Fruit fly (Drosophila melanogaster): ENCODE measurements around the gene CG31391.

The CG31391 gene

DNA sequence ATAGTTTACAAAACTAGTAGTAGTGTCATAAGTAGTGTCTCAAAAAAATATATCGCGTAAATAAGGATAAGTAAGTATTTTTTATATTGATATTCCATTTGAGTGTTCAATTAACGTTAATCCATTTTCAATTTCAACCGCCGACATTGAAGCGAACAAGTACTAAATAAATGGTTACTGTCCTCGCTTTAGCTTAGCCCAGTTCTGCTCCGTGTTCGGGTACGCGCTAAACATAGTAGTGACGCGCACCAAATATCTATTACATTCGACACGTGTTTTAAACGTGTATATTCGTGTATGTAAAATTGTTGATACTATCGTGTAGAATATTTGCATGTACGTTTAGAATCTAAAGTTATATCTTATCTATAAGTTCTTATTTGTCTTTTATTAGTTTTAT, 29.8 kb downstream of the CG31391 start (continued):
- peak; percentile 23 for TF ChIP-seq pnt (GFP tag; optimal IDR thresholded peaks at IDR 0.05)
- TF ChIP-seq wek (GFP tag; optimal IDR thresholded peaks at IDR 0.05) = no peak
- no peak for TF ChIP-seq unpg (GFP tag; optimal IDR thresholded peaks at IDR 0.05)
- peak; percentile 81 for TF ChIP-seq CG16813 (GFP tag; IDR thresholded peaks at IDR 0.05; ENCODE audit: partially characterized antibody)
- peak; percentile 33 for TF ChIP-seq mam (GFP tag; optimal IDR thresholded peaks at IDR 0.05)
- peak; percentile 38 for TF ChIP-seq CG7786 (GFP tag; optimal IDR thresholded peaks at IDR 0.05)
- peak; percentile 92 for TF ChIP-seq knrl (GFP tag; IDR thresholded peaks at IDR 0.05; ENCODE audit: partially characterized antibody)
- no peak for TF ChIP-seq bab2 (GFP tag; optimal IDR thresholded peaks at IDR 0.05)
- no peak for TF ChIP-seq da (GFP tag; optimal IDR thresholded peaks at IDR 0.05)
- no peak for TF ChIP-seq jing (GFP tag; optimal IDR thresholded peaks at IDR 0.05)
- TF ChIP-seq CG12659 (GFP tag; optimal IDR thresholded peaks at IDR 0.05) = peak; percentile 23
- peak; percentile 75 for TF ChIP-seq Scr (GFP tag; IDR thresholded peaks at IDR 0.05; ENCODE audit: partially characterized antibody)
- peak; percentile 100 for TF ChIP-seq CG15601 (tag; optimal IDR thresholded peaks at IDR 0.05)
- TF ChIP-seq tup (GFP tag; optimal IDR thresholded peaks at IDR 0.05) = no peak
- TF ChIP-seq Opbp (GFP tag; IDR thresholded peaks at IDR 0.05; ENCODE audit: partially characterized antibody) = peak; percentile 82
- no peak for TF ChIP-seq wdn (GFP tag; IDR thresholded peaks at IDR 0.05)
- TF ChIP-seq CTCF (GFP tag; optimal IDR thresholded peaks at IDR 0.05) = peak; percentile 88
- no peak for TF ChIP-seq CG5180 (GFP tag; optimal IDR thresholded peaks at IDR 0.05)
- TF ChIP-seq CG5953 (GFP tag; IDR thresholded peaks at IDR 0.05) = no peak
- TF ChIP-seq chn (GFP tag; optimal IDR thresholded peaks at IDR 0.05) = no peak
- no peak for TF ChIP-seq sc (optimal IDR thresholded peaks at IDR 0.05)
- TF ChIP-seq sc (GFP tag; optimal IDR thresholded peaks at IDR 0.05) = no peak
- no peak for TF ChIP-seq CG6272 (GFP tag; IDR thresholded peaks at IDR 0.05)
- no peak for TF ChIP-seq hth (optimal IDR thresholded peaks at IDR 0.05)
- TF ChIP-seq run (tag; optimal IDR thresholded peaks at IDR 0.05) = no peak
- TF ChIP-seq sd (tag; optimal IDR thresholded peaks at IDR 0.05) = peak; percentile 70
- TF ChIP-seq CG15269 (tag; optimal IDR thresholded peaks at IDR 0.05) = no peak
- TF ChIP-seq sens-2 (GFP tag; IDR thresholded peaks at IDR 0.05) = no peak
- peak; percentile 23 for TF ChIP-seq CG12942 (GFP tag; optimal IDR thresholded peaks at IDR 0.05)
- no peak for TF ChIP-seq wor (GFP tag; IDR thresholded peaks at IDR 0.05)
- TF ChIP-seq cad (GFP tag; optimal IDR thresholded peaks at IDR 0.05) = no peak
- TF ChIP-seq MTF-1 (GFP tag; optimal IDR thresholded peaks at IDR 0.05; ENCODE audit: borderline replicate concordance) = no peak
- TF ChIP-seq CG11695 (GFP tag; IDR thresholded peaks at IDR 0.05) = no peak
- no peak for TF ChIP-seq CG14667 (GFP tag; IDR thresholded peaks at IDR 0.05)
- peak; percentile 59 for TF ChIP-seq ash1 (GFP tag; optimal IDR thresholded peaks at IDR 0.05)
- TF ChIP-seq dmrt99B (tag; optimal IDR thresholded peaks at IDR 0.05) = no peak
- peak; percentile 46; the same call in 1 of the 3 replicates for TF ChIP-seq mld (GFP tag; IDR thresholded peaks at IDR 0.05; ENCODE audit: partially characterized antibody)
- TF ChIP-seq vvl (GFP tag; IDR thresholded peaks at IDR 0.05) = peak; percentile 67
- TF ChIP-seq nerfin-1 (tag; optimal IDR thresholded peaks at IDR 0.05) = no peak
- no peak for TF ChIP-seq CG13123 (GFP tag; optimal IDR thresholded peaks at IDR 0.05)
- TF ChIP-seq Rfx (GFP tag; IDR thresholded peaks at IDR 0.05) = peak; percentile 48
- TF ChIP-seq bsh (GFP tag; optimal IDR thresholded peaks at IDR 0.05) = no peak
- TF ChIP-seq ab (GFP tag; optimal IDR thresholded peaks at IDR 0.05) = no peak
- TF ChIP-seq Adf1 (GFP tag; IDR thresholded peaks at IDR 0.05) = no peak
- peak; percentile 40; the same call in 1 of the 2 replicates for TF ChIP-seq CG9932 (GFP tag; IDR thresholded peaks at IDR 0.05)
- no peak for TF ChIP-seq pan (optimal IDR thresholded peaks at IDR 0.05)
- no peak for TF ChIP-seq pan (GFP tag; optimal IDR thresholded peaks at IDR 0.05 in 1 of 2, IDR thresholded peaks at IDR 0.05 in 1 of 2)
- TF ChIP-seq ind (GFP tag; optimal IDR thresholded peaks at IDR 0.05) = no peak
- TF ChIP-seq pfk (GFP tag; optimal IDR thresholded peaks at IDR 0.05) = no peak
- TF ChIP-seq CG8944 (GFP tag; optimal IDR thresholded peaks at IDR 0.05) = no peak
- TF ChIP-seq h (optimal IDR thresholded peaks at IDR 0.05) = no peak
- TF ChIP-seq hb (GFP tag; IDR thresholded peaks at IDR 0.05; ENCODE audit: partially characterized antibody) = peak; percentile 69; the same call in 2 of the 3 replicates
- TF ChIP-seq Dip3 (GFP tag; optimal IDR thresholded peaks at IDR 0.05) = peak; percentile 20

Data from whole organism, embryonic.